Worm (Caenorhabditis elegans): ENCODE measurements around the gene C12D8.9.

ce11 chrV:10225610-10226009 lies 17.4 kb downstream of the C12D8.9 start, which contains the start of gene daf-36:
- no peak for TF ChIP-seq sdz-38 (tag; optimal IDR thresholded peaks at IDR 0.05)
- TF ChIP-seq F23B12.7 (tag; optimal IDR thresholded peaks at IDR 0.05; ENCODE audit: insufficient read depth), result no peak
- no peak for TF ChIP-seq pha-4 (tag; optimal IDR thresholded peaks at IDR 0.05)
- TF ChIP-seq lag-1 (GFP tag; IDR thresholded peaks at IDR 0.05), result no peak
- no peak for TF ChIP-seq tlf-1 (GFP tag; optimal IDR thresholded peaks at IDR 0.05)
- TF ChIP-seq lin-26 (GFP tag; IDR thresholded peaks at IDR 0.05), result no peak
- no peak for TF ChIP-seq D2030.7 (GFP tag; IDR thresholded peaks at IDR 0.05)

Measured in whole organism, young adult.